Worm (Caenorhabditis elegans): ENCODE measurements around the gene C14A6.7.

The C14A6.7 gene

DNA sequence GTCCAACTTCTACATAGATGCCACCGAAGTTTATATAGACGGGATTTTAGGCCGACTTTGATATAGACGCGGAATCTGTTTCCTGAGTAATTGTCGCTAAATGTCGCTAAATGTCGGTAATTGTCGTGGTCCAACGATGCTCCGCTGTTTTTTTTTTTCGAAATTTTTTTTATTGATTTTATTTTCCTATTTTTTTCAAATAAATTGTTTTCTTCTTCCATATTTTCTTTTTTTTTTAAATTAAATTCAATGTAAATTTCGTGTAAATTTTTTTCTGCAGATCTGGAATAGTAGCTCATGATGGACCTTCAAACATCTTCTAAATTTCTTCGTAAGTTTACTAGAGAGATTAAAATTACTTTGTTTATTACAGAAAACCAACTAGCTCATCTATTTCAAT is 16.7 kb upstream of the C14A6.7 start, which contains the start of gene C31G12.3:
C31G12.3 (plus strand) TSS at position 301 of the 400 bp plus-strand sequence.
- TF ChIP-seq mab-9 (GFP tag; IDR thresholded peaks at IDR 0.05) (no peak), Y116A8C.19 (tag; optimal IDR thresholded peaks at IDR 0.05; ENCODE audit: borderline replicate concordance) (no peak), hpl-2 (GFP tag; optimal IDR thresholded peaks at IDR 0.05) (no peak), fkh-8 (tag; optimal IDR thresholded peaks at IDR 0.05) (no peak), nhr-19 (GFP tag; conservative IDR thresholded peaks at IDR 0.05) (no peak), F16B12.6 (tag; optimal IDR thresholded peaks at IDR 0.05) (no peak), efl-3 (GFP tag; optimal IDR thresholded peaks at IDR 0.05) (no peak), nhr-28 (tag; optimal IDR thresholded peaks at IDR 0.05) (no peak), nhr-85 (tag) (no peak), zip-4 (GFP tag; optimal IDR thresholded peaks at IDR 0.05) (no peak)

DNA sequence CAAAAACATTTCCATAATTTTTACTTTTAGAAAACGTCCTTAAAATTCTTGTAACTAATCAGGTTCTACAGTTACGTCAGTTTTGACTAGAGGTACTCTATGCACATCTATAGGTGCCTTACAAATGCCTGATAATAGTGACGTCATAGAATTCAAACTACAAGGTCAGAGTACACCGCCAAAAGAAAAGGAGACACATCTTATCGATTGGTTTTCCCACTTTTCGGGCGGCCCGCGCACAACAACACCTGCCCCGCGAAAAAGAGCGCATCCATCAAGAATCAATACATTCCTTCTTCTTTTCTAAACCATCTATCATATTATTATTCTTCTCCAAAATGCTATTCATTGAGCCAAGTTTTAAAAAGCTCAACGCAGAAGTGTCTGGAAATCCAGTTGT is 11.5 kb upstream of the C14A6.7 start, which contains the start of gene C31G12.1:
C31G12.1 (plus strand) TSS at position 301 of the 400 bp plus-strand sequence.
- no peak for TF ChIP-seq lin-14 (GFP tag; optimal IDR thresholded peaks at IDR 0.05)
- no peak for TF ChIP-seq unc-30 (tag; optimal IDR thresholded peaks at IDR 0.05)
- no peak for TF ChIP-seq hpl-2 (GFP tag; optimal IDR thresholded peaks at IDR 0.05)
- TF ChIP-seq dpl-1 (GFP tag; optimal IDR thresholded peaks at IDR 0.05) = no peak
- TF ChIP-seq grh-1 (GFP tag; IDR thresholded peaks at IDR 0.05) = no peak
- no peak for TF ChIP-seq ztf-11 (tag; optimal IDR thresholded peaks at IDR 0.05)
- TF ChIP-seq mep-1 (tag; optimal IDR thresholded peaks at IDR 0.05) = no peak
- TF ChIP-seq efl-1 (optimal IDR thresholded peaks at IDR 0.05) = no peak
- no peak for TF ChIP-seq efl-1 (GFP tag; optimal IDR thresholded peaks at IDR 0.05 in 1 of 2)
- TF ChIP-seq blmp-1 (tag; optimal IDR thresholded peaks at IDR 0.05) = no peak

DNA sequence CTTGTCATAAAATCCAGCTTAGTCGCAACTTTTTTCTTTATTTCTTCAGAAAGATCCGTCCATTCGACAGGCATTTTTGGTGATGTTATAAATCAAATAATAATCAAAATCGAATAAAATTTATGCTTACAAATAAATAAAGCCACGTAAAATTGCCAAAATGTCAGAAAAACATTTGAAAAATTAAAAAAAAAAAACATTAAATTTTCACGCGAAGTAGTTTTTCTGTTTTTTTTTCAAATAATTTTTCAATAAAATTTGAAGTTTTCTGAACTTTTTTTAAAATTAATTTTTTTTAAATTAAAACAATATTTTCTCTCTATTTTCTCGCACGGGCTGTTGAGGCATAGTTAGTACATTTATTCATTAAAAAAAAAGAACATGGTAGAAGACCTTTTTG is 10.5 kb upstream of the C14A6.7 start, which contains the start of gene C31G12.4:
C31G12.4 (minus strand) TSS at position 101 of the 400 bp plus-strand sequence.
- TF ChIP-seq zag-1 (tag; optimal IDR thresholded peaks at IDR 0.05) = no peak
- TF ChIP-seq nhr-11 (tag; optimal IDR thresholded peaks at IDR 0.05) = no peak
- TF ChIP-seq ceh-8 (GFP tag; optimal IDR thresholded peaks at IDR 0.05) = no peak
- TF ChIP-seq nhr-28 (tag; optimal IDR thresholded peaks at IDR 0.05) = no peak
- TF ChIP-seq nhr-90 (tag; optimal IDR thresholded peaks at IDR 0.05; ENCODE audit: poor library complexity) = no peak
- no peak for TF ChIP-seq mdl-1 (tag; optimal IDR thresholded peaks at IDR 0.05)
- TF ChIP-seq ceh-90 (tag; optimal IDR thresholded peaks at IDR 0.05) = no peak
- no peak for TF ChIP-seq nhr-84 (tag; optimal IDR thresholded peaks at IDR 0.05)
- TF ChIP-seq nhr-47 (tag; optimal IDR thresholded peaks at IDR 0.05) = no peak
- no peak for TF ChIP-seq fkh-8 (tag; optimal IDR thresholded peaks at IDR 0.05)
- TF ChIP-seq C16A3.4 (tag; optimal IDR thresholded peaks at IDR 0.05) = no peak
- TF ChIP-seq alr-1 (tag; optimal IDR thresholded peaks at IDR 0.05; ENCODE audit: borderline replicate concordance) = no peak

DNA sequence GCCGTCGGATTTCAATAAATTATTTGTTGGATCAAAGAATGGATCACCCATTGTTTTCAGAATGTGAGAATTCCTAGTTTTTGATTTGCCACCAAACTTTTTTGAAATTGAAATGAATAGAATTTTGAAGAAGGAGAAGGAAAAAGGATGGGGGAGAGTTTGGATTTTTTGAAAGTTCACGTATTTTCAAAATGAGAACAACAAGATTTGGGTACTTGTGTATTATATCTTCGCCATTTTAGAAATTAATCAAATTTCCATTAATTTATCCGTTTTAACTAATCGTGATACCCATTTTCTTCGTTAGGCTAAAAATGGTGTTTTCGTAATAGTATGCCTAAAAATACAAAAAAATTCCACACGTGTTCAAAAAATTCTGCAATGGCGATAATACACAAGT is 3.4 kb upstream of the C14A6.7 start, which contains the start of gene C14A6.8:
C14A6.8 (minus strand) TSS at position 101 of the 400 bp plus-strand sequence.
- TF ChIP-seq ces-1 (GFP tag; optimal IDR thresholded peaks at IDR 0.05) (no peak), ztf-4 (tag; optimal IDR thresholded peaks at IDR 0.05) (no peak), efl-1 (optimal IDR thresholded peaks at IDR 0.05) (no peak), efl-1 (GFP tag; optimal IDR thresholded peaks at IDR 0.05 in 1 of 2) (peak in 1 of 2 experiments; percentile 34)

DNA sequence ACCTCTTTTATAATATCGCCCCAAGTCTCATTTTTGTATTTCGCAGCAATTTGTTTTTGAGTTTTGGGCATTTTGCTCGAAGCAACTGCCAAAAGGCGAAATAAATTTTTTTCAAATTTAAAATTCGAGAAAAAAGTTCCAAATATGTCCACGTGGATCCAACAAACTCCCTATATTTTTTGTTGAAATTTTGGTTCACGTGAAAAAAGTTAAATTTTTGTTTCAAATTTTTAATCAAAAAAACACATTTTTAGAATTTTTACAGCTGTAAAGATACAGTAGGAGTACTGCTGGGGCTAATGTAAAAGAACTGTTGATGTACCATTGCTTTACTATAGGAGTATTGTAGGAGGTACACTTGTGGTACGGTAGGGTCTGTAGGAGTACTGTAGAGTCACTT is 1.0 kb downstream of the C14A6.7 start, which contains the start of gene C14A6.6:
C14A6.6 (minus strand) TSS at position 101 of the 400 bp plus-strand sequence.
- TF ChIP-seq lsy-2 (tag; optimal IDR thresholded peaks at IDR 0.05) = no peak
- no peak for TF ChIP-seq mep-1 (tag; optimal IDR thresholded peaks at IDR 0.05)
- TF ChIP-seq unc-130 (tag; optimal IDR thresholded peaks at IDR 0.05) = no peak
- no peak for TF ChIP-seq ceh-82 (tag; optimal IDR thresholded peaks at IDR 0.05)
- TF ChIP-seq isw-1 (GFP tag; IDR thresholded peaks at IDR 0.05) = no peak
- no peak for TF ChIP-seq unc-98 (GFP tag; IDR thresholded peaks at IDR 0.05)
- no peak for TF ChIP-seq rnt-1 (tag; optimal IDR thresholded peaks at IDR 0.05)
- TF ChIP-seq nhr-237 (tag; optimal IDR thresholded peaks at IDR 0.05) = no peak
- no peak for TF ChIP-seq aha-1 (tag; optimal IDR thresholded peaks at IDR 0.05)
- no peak for TF ChIP-seq unc-62 (GFP tag; optimal IDR thresholded peaks at IDR 0.05)
- TF ChIP-seq mab-9 (GFP tag; IDR thresholded peaks at IDR 0.05) = no peak
- no peak for TF ChIP-seq lir-3 (tag; optimal IDR thresholded peaks at IDR 0.05; ENCODE audit: poor library complexity)
- TF ChIP-seq lin-15B (tag; optimal IDR thresholded peaks at IDR 0.05) = no peak
- TF ChIP-seq alr-1 (tag; optimal IDR thresholded peaks at IDR 0.05; ENCODE audit: borderline replicate concordance) = no peak
- TF ChIP-seq ceh-63 (GFP tag; optimal IDR thresholded peaks at IDR 0.05) = no peak
- TF ChIP-seq C34B4.2 (tag; optimal IDR thresholded peaks at IDR 0.05) = no peak
